Worm (Caenorhabditis elegans): Measurements from ENCODE around the gene Y38H6C.25.

- no peak for TF ChIP-seq ztf-23 (GFP tag; IDR thresholded peaks at IDR 0.05)
- no peak for TF ChIP-seq med-1 (GFP tag; optimal IDR thresholded peaks at IDR 0.05; ENCODE audit: insufficient read depth)
- no peak for TF ChIP-seq cog-1 (tag; optimal IDR thresholded peaks at IDR 0.05)
- TF ChIP-seq klf-2 (GFP tag; conservative IDR thresholded peaks at IDR 0.05), result no peak
- no peak for TF ChIP-seq flt-1 (GFP tag; IDR thresholded peaks at IDR 0.05)
- TF ChIP-seq tab-1 (GFP tag; IDR thresholded peaks at IDR 0.05), result no peak
- no peak for TF ChIP-seq ztf-29 (GFP tag; IDR thresholded peaks at IDR 0.05)
- TF ChIP-seq T22C8.4 (GFP tag; IDR thresholded peaks at IDR 0.05), result no peak
- TF ChIP-seq ref-1 (GFP tag; conservative IDR thresholded peaks at IDR 0.05), result no peak
Measured at ce11 chrV:20499642-20500041, 19.4 kb upstream of the Y38H6C.25 start.
